Worm (Caenorhabditis elegans) whole organism, L1 larva: ENCODE data around the gene F21D12.2.

Source experiments
- C16A3.4 ChIP-seq: fragments of 150-350 bp; optimal IDR thresholded peaks from 2 replicates; lab custom pipeline; 2014; ENCODE audit warnings: missing biosample characterization, missing genetic modification characterization
- C34B4.2 ChIP-seq: sonication (generic microtip); optimal IDR thresholded peaks from 2 replicates; lab custom pipeline; 2017; ENCODE audit warnings: mild to moderate bottlenecking, missing genetic modification characterization, missing compliant biosample characterization
- Y116A8C.19 ChIP-seq: sonication (generic microtip); optimal IDR thresholded peaks from 2 replicates; lab custom pipeline; 2016; ENCODE audit warnings: missing compliant biosample characterization, missing genetic modification characterization, borderline replicate concordance
- alr-1 ChIP-seq: fragments of 200-800 bp; sonication (Bioruptor generic); optimal IDR thresholded peaks from 2 replicates; lab custom pipeline; 2018; ENCODE audit warnings: borderline replicate concordance, mild to moderate bottlenecking, missing genetic modification characterization, missing compliant biosample characterization
- ama-1 ChIP-seq: fragments of 150-350 bp; optimal IDR thresholded peaks from 2 replicates; lab custom pipeline; 2014
- ceh-82 ChIP-seq, 3 experiments: fragments of 150-350 bp in 1 of 3; sonication (generic microtip) in 2 of 3; optimal IDR thresholded peaks; 2 replicates each; lab custom pipeline; 2014 to 2017; ENCODE audit warnings: missing biosample characterization in 3 of 3, missing genetic modification characterization in 3 of 3
- ceh-88 ChIP-seq: fragments of 200-800 bp; sonication (Bioruptor generic); IDR thresholded peaks from 2 replicates; pipeline ENCODE4 v1.3.6; 2022; ENCODE audit warnings: missing genetic modification characterization, missing compliant biosample characterization
- ceh-90 ChIP-seq: sonication (generic microtip); optimal IDR thresholded peaks from 2 replicates; lab custom pipeline; 2016; ENCODE audit warnings: missing genetic modification characterization, missing compliant biosample characterization
- ces-1 ChIP-seq: fragments of 150-350 bp; optimal IDR thresholded peaks from 2 replicates; lab custom pipeline; 2014; ENCODE audit warnings: missing biosample characterization, missing genetic modification reagents, missing genetic modification characterization
- dpl-1 ChIP-seq, 3 experiments: fragments of 150-350 bp in 2 of 3; sonication (generic microtip) in 1 of 3; optimal IDR thresholded peaks; 2 replicates each; lab custom pipeline; 2014 to 2017; ENCODE audit warnings: missing biosample characterization in 3 of 3, missing genetic modification characterization in 3 of 3, missing genetic modification reagents in 3 of 3
- dsc-1 ChIP-seq: sonication (generic microtip); optimal IDR thresholded peaks from 2 replicates; lab custom pipeline; 2016; ENCODE audit warnings: mild to moderate bottlenecking, missing genetic modification characterization, missing compliant biosample characterization
- efl-3 ChIP-seq: fragments of 200-800 bp; sonication (Bioruptor generic); optimal IDR thresholded peaks from 2 replicates; lab custom pipeline; 2018; ENCODE audit warnings: mild to moderate bottlenecking, missing genetic modification characterization, missing compliant biosample characterization
- egl-27 ChIP-seq, 2 experiments: fragments of 150-350 bp in 1 of 2; sonication (generic microtip); optimal IDR thresholded peaks; 3 replicates each; lab custom pipeline; 2017 to 2018; ENCODE audit warnings: missing biosample characterization in 2 of 2, missing genetic modification characterization in 2 of 2, missing genetic modification reagents in 2 of 2
- elt-3 ChIP-seq, 6 experiments: fragments of 150-350 bp in 1 of 6; sonication (generic microtip); optimal IDR thresholded peaks; 2 replicates each; lab custom pipeline; 2017 to 2018; ENCODE audit warnings: missing biosample characterization in 6 of 6, missing genetic modification characterization in 6 of 6, inconsistent platforms in 1 of 6
- ets-5 ChIP-seq: fragments of 200-800 bp; sonication (Bioruptor generic); IDR thresholded peaks from 2 replicates; pipeline ENCODE4 v1.3.6; 2022; ENCODE audit warnings: missing genetic modification characterization, missing compliant biosample characterization
- fkh-10 ChIP-seq: sonication (generic microtip); optimal IDR thresholded peaks from 2 replicates; lab custom pipeline; 2017; ENCODE audit warnings: missing biosample characterization, missing genetic modification reagents, missing genetic modification characterization
- fkh-4 ChIP-seq: sonication (generic microtip); optimal IDR thresholded peaks from 2 replicates; lab custom pipeline; 2016; ENCODE audit warnings: missing compliant biosample characterization, missing genetic modification characterization, borderline replicate concordance
- fos-1 ChIP-seq: fragments of 150-350 bp; optimal IDR thresholded peaks from 2 replicates; lab custom pipeline; 2014; ENCODE audit warnings: missing biosample characterization, missing genetic modification characterization
- hlh-17 ChIP-seq: fragments of 200-800 bp; sonication (Bioruptor generic); optimal IDR thresholded peaks from 2 replicates; lab custom pipeline; 2018; ENCODE audit warnings: missing genetic modification characterization, mild to moderate bottlenecking, missing compliant biosample characterization, moderate library complexity, borderline replicate concordance
- irx-1 ChIP-seq: sonication (generic microtip); optimal IDR thresholded peaks from 2 replicates; lab custom pipeline; 2016; ENCODE audit warnings: missing genetic modification characterization, missing compliant biosample characterization
- lin-13 ChIP-seq: fragments of 150-350 bp; optimal IDR thresholded peaks from 2 replicates; lab custom pipeline; 2014; ENCODE audit warnings: missing biosample characterization, missing genetic modification reagents, missing genetic modification characterization
- lin-14 ChIP-seq: fragments of 200-800 bp; sonication (Bioruptor generic); optimal IDR thresholded peaks from 2 replicates; lab custom pipeline; 2018; ENCODE audit warnings: mild to moderate bottlenecking, missing genetic modification characterization, moderate library complexity, missing compliant biosample characterization
- lin-15B ChIP-seq: fragments of 150-350 bp; sonication (generic microtip); optimal IDR thresholded peaks from 3 replicates; lab custom pipeline; 2014; ENCODE audit warnings: missing biosample characterization, missing genetic modification characterization
- lin-35 ChIP-seq, 2 experiments: fragments of 150-350 bp; optimal IDR thresholded peaks; 2 replicates each; lab custom pipeline; 2014; ENCODE audit warnings: missing biosample characterization in 2 of 2, missing genetic modification characterization in 2 of 2, missing genetic modification reagents in 2 of 2
- lin-39 ChIP-seq: fragments of 150-350 bp; optimal IDR thresholded peaks from 2 replicates; lab custom pipeline; 2014; ENCODE audit warnings: missing biosample characterization, missing genetic modification reagents, missing genetic modification characterization
- lsy-2 ChIP-seq, 2 experiments: fragments of 150-350 bp; optimal IDR thresholded peaks; 2 replicates each; lab custom pipeline; 2014; ENCODE audit warnings: missing biosample characterization in 2 of 2, missing genetic modification characterization in 2 of 2
- nhr-11 ChIP-seq: fragments of 150-350 bp; optimal IDR thresholded peaks from 2 replicates; lab custom pipeline; 2014; ENCODE audit warnings: missing biosample characterization, missing genetic modification characterization
- nhr-19 ChIP-seq: fragments of 200-800 bp; sonication (Bioruptor generic); conservative IDR thresholded peaks from 2 replicates; pipeline ENCODE4 v1.3.6; 2022; ENCODE audit warnings: missing genetic modification characterization, missing compliant biosample characterization
- nhr-20 ChIP-seq: sonication (generic microtip); optimal IDR thresholded peaks from 2 replicates; lab custom pipeline; 2016; ENCODE audit warnings: mild to moderate bottlenecking, missing genetic modification characterization, missing compliant biosample characterization
- nhr-237 ChIP-seq: fragments of 150-350 bp; optimal IDR thresholded peaks from 2 replicates; lab custom pipeline; 2014; ENCODE audit warnings: missing biosample characterization, missing genetic modification characterization
- nhr-28 ChIP-seq: fragments of 150-350 bp; optimal IDR thresholded peaks from 2 replicates; lab custom pipeline; 2014; ENCODE audit warnings: missing biosample characterization, missing genetic modification characterization
- nhr-71 ChIP-seq: sonication (generic microtip); optimal IDR thresholded peaks from 2 replicates; lab custom pipeline; 2016; ENCODE audit warnings: mild to moderate bottlenecking, missing genetic modification characterization, moderate library complexity, missing compliant biosample characterization
- nhr-85 ChIP-seq: sonication (generic microtip); peaks from one replicate; lab custom pipeline; 2016; ENCODE audit warnings: missing genetic modification characterization, inconsistent platforms, missing compliant biosample characterization
- skn-1 ChIP-seq: fragments of 150-350 bp; optimal IDR thresholded peaks from 2 replicates; lab custom pipeline; 2014; ENCODE audit warnings: missing biosample characterization, missing genetic modification characterization
- snpc-4 ChIP-seq: fragments of 150-350 bp; optimal IDR thresholded peaks from 2 replicates; lab custom pipeline; 2014; ENCODE audit warnings: missing biosample characterization, missing genetic modification characterization
- sox-4 ChIP-seq: sonication (generic microtip); optimal IDR thresholded peaks from 2 replicates; lab custom pipeline; 2016; ENCODE audit warnings: missing genetic modification characterization, missing compliant biosample characterization
- tbx-2 ChIP-seq: sonication (generic microtip); optimal IDR thresholded peaks from 2 replicates; lab custom pipeline; 2016; ENCODE audit warnings: missing genetic modification characterization, missing compliant biosample characterization
- tlp-1 ChIP-seq: fragments of 150-350 bp; optimal IDR thresholded peaks from 2 replicates; lab custom pipeline; 2014; ENCODE audit warnings: missing biosample characterization, missing genetic modification characterization
- unc-62 ChIP-seq: fragments of 150-350 bp; optimal IDR thresholded peaks from 2 replicates; lab custom pipeline; 2014; ENCODE audit warnings: missing biosample characterization, missing genetic modification reagents, missing genetic modification characterization
- unc-98 ChIP-seq: fragments of 200-800 bp; sonication (Bioruptor generic); IDR thresholded peaks from 2 replicates; pipeline ENCODE4 v1.3.6; 2022; ENCODE audit warnings: missing genetic modification characterization, missing compliant biosample characterization
- ztf-11 ChIP-seq, 2 experiments: sonication (generic microtip); optimal IDR thresholded peaks; 2 replicates each; lab custom pipeline; 2016 to 2017; ENCODE audit warnings: missing genetic modification characterization in 2 of 2, missing biosample characterization in 1 of 2, missing compliant biosample characterization in 1 of 2

Gene F21D12.2

ce11 chrII:7310023-7310422 is 7.5 kb upstream of the F21D12.2 start, which contains the start of the genes F45E12.5 and cnep-1 (continued):
- no peak for TF ChIP-seq fkh-4 (tag; lab: Kevin White, UChicago)
- no peak for TF ChIP-seq dsc-1 (tag; lab: Kevin White, UChicago)
- peak in 2 of 3 experiments; percentile 12 to 29 for TF ChIP-seq dpl-1 (GFP tag; optimal IDR thresholded peaks at IDR 0.05; lab: Kevin White, UChicago)
- TF ChIP-seq alr-1 (tag; lab: Kevin White, UChicago) = no peak
- TF ChIP-seq fos-1 (tag; lab: Kevin White, UChicago) = no peak
- TF ChIP-seq snpc-4 (tag; lab: Kevin White, UChicago) = no peak
- TF ChIP-seq lin-14 = no peak
- peak; percentile 20 to 54 for TF ChIP-seq lin-35 (GFP tag; optimal IDR thresholded peaks at IDR 0.05; lab: Kevin White, UChicago)
- no peak for TF ChIP-seq C16A3.4 (tag; lab: Kevin White, UChicago)
- TF ChIP-seq sox-4 (tag; lab: Kevin White, UChicago) = no peak
- TF ChIP-seq ceh-82 (tag; optimal IDR thresholded peaks at IDR 0.05; lab: Kevin White, UChicago) = no peak
- TF ChIP-seq ces-1 (GFP tag; lab: Kevin White, UChicago) = no peak
- TF ChIP-seq C34B4.2 = no peak
- TF ChIP-seq ztf-11 (tag; optimal IDR thresholded peaks at IDR 0.05; lab: Kevin White, UChicago) = no peak
- no peak for TF ChIP-seq lin-15B (tag; lab: Kevin White, UChicago)
- TF ChIP-seq nhr-85 (tag; lab: Kevin White, UChicago) = no peak
- TF ChIP-seq lin-39 (tag; lab: Kevin White, UChicago) = no peak
- no peak for TF ChIP-seq Y116A8C.19 (tag; lab: Kevin White, UChicago)
- TF ChIP-seq ama-1 (lab: Kevin White, UChicago) = no peak
- TF ChIP-seq ceh-90 (tag; lab: Kevin White, UChicago) = no peak
- no peak for TF ChIP-seq lin-13
- TF ChIP-seq ets-5 (GFP tag; lab: Robert Waterston, UW) = no peak
- no peak for TF ChIP-seq irx-1
- no peak for TF ChIP-seq nhr-237 (tag; lab: Kevin White, UChicago)
- no peak for TF ChIP-seq unc-98 (GFP tag; lab: Robert Waterston, UW)
- TF ChIP-seq unc-62 (GFP tag; lab: Kevin White, UChicago) = no peak
- no peak for TF ChIP-seq hlh-17 (GFP tag; lab: Kevin White, UChicago)
- no peak for TF ChIP-seq nhr-11
- no peak for TF ChIP-seq tlp-1 (tag; lab: Kevin White, UChicago)
- no peak for TF ChIP-seq nhr-28 (tag; lab: Kevin White, UChicago)
- TF ChIP-seq nhr-19 (GFP tag; lab: Robert Waterston, UW) = no peak
- TF ChIP-seq ceh-88 (GFP tag; lab: Robert Waterston, UW) = no peak
- TF ChIP-seq tbx-2 (tag; lab: Kevin White, UChicago) = no peak
- peak in 1 of 2 experiments; percentile 56 for TF ChIP-seq lsy-2 (tag; optimal IDR thresholded peaks at IDR 0.05; lab: Kevin White, UChicago)
- no peak for TF ChIP-seq efl-3 (GFP tag; lab: Kevin White, UChicago)
- TF ChIP-seq nhr-20 = no peak
- TF ChIP-seq, all 84 proteins: peak for 7

ce11 chrII:7314083-7314482 is 3.5 kb upstream of the F21D12.2 start, which contains the start of gene F45E12.6:
TSS of gene F45E12.6 (minus strand) at chrII:7314183.
- TF ChIP-seq egl-27 (tag; optimal IDR thresholded peaks at IDR 0.05; lab: Kevin White, UChicago) = no peak

- TF ChIP-seq nhr-71 (tag; lab: Kevin White, UChicago) = no peak
- TF ChIP-seq fkh-10 (GFP tag; lab: Kevin White, UChicago) = no peak
- no peak for TF ChIP-seq skn-1
- no peak for TF ChIP-seq lin-39 (tag; lab: Kevin White, UChicago)
- no peak for TF ChIP-seq elt-3 (tag; optimal IDR thresholded peaks at IDR 0.05; lab: Kevin White, UChicago)
These were observed 1.9 kb downstream of the F21D12.2 start for ce11 chrII:7319471-7319870.
